Fruit fly (Drosophila melanogaster) whole organism, embryonic: ENCODE results near the gene CG9471.

Source experiments
- Awh ChIP-seq: fragments of 200-800 bp; sonication (Bioruptor generic); IDR thresholded peaks from 2 replicates; pipeline ENCODE4, ENCODE4 v1.3.6; 2022; ENCODE audit warnings: missing biosample characterization, missing genetic modification characterization
- CG11560 ChIP-seq: fragments of 200-800 bp; sonication (Bioruptor generic); IDR thresholded peaks from 3 replicates; pipeline ENCODE4 v1.3.6; 2022; ENCODE audit warnings: missing biosample characterization, missing genetic modification characterization
- CG12071 ChIP-seq: fragments of 200-800 bp; sonication (Bioruptor generic); optimal IDR thresholded peaks from 3 replicates; lab custom pipeline; 2018; ENCODE audit warnings: missing biosample characterization, mild to moderate bottlenecking, missing genetic modification characterization
- CG12104 ChIP-seq: fragments of 200-800 bp; sonication (Bioruptor generic); optimal IDR thresholded peaks from 3 replicates; lab custom pipeline; 2016; ENCODE audit warnings: missing biosample characterization, missing genetic modification characterization
- CG13123 ChIP-seq: fragments of 200-800 bp; sonication (Bioruptor generic); optimal IDR thresholded peaks from 2 replicates; lab custom pipeline; 2016; ENCODE audit warnings: missing biosample characterization, missing genetic modification characterization
- CG15011 ChIP-seq: fragments of 200-800 bp; sonication (Bioruptor generic); optimal IDR thresholded peaks from 3 replicates; lab custom pipeline; 2018; ENCODE audit warnings: missing biosample characterization, mild to moderate bottlenecking, missing genetic modification characterization
- CG17186 ChIP-seq: fragments of 200-800 bp; sonication (Bioruptor generic); optimal IDR thresholded peaks from 3 replicates; lab custom pipeline; 2017; ENCODE audit warnings: missing biosample characterization, missing genetic modification reagents, missing genetic modification characterization
- CG17802 ChIP-seq: fragments of 200-800 bp; sonication (Bioruptor generic); optimal IDR thresholded peaks from 2 replicates; lab custom pipeline; 2018; ENCODE audit warnings: missing biosample characterization, mild to moderate bottlenecking, missing genetic modification characterization, moderate library complexity
- CG17829 ChIP-seq: fragments of 200-800 bp; optimal IDR thresholded peaks from 2 replicates; lab custom pipeline; 2019; ENCODE audit warnings: missing biosample characterization, mild to moderate bottlenecking, missing genetic modification characterization, moderate library complexity
- CG18476 ChIP-seq: fragments of 200-800 bp; sonication (Bioruptor generic); optimal IDR thresholded peaks from 2 replicates; lab custom pipeline; 2016; ENCODE audit warnings: missing biosample characterization, mild to moderate bottlenecking, missing genetic modification characterization
- CG2129 ChIP-seq: fragments of 200-800 bp; sonication (Bioruptor generic); IDR thresholded peaks from 2 replicates; pipeline ENCODE4 v1.3.6; 2022; ENCODE audit warnings: missing biosample characterization, missing genetic modification characterization; ENCODE audit not compliant: partially characterized antibody
- CG30020 ChIP-seq: fragments of 200-800 bp; optimal IDR thresholded peaks from 2 replicates; lab custom pipeline; 2019; ENCODE audit warnings: missing biosample characterization, mild to moderate bottlenecking, missing genetic modification characterization, moderate library complexity
- CG34224 ChIP-seq: fragments of 200-800 bp; sonication (Bioruptor generic); IDR thresholded peaks from 3 replicates; pipeline ENCODE4 v1.3.6; 2022; ENCODE audit warnings: missing biosample characterization, missing genetic modification characterization; ENCODE audit not compliant: partially characterized antibody
- CG3726 ChIP-seq: fragments of 200-800 bp; sonication (Bioruptor generic); IDR thresholded peaks from 3 replicates; pipeline ENCODE4, ENCODE4 v1.3.6; 2022; ENCODE audit warnings: missing biosample characterization, missing genetic modification characterization
- CG3995 ChIP-seq: fragments of 200-800 bp; sonication (Bioruptor generic); optimal IDR thresholded peaks from 3 replicates; lab custom pipeline; 2016; ENCODE audit warnings: missing biosample characterization, missing genetic modification characterization
- CG9437 ChIP-seq: fragments of 200-800 bp; sonication (Bioruptor generic); optimal IDR thresholded peaks from 2 replicates; lab custom pipeline; 2018; ENCODE audit warnings: missing biosample characterization, mild to moderate bottlenecking, missing genetic modification characterization
- CG9876 ChIP-seq: fragments of 200-800 bp; sonication (Bioruptor generic); optimal IDR thresholded peaks from 2 replicates; lab custom pipeline; 2016; ENCODE audit warnings: missing biosample characterization, missing genetic modification characterization
- Dfd ChIP-seq, 2 experiments: fragments of >200 bp; optimal IDR thresholded peaks; 2 replicates each; lab custom pipeline; 2017; ENCODE audit warnings: missing biosample characterization in 2 of 2, missing genetic modification characterization in 2 of 2
- Doc3 ChIP-seq: fragments of 200-800 bp; sonication (Bioruptor generic); IDR thresholded peaks from 3 replicates; pipeline ENCODE4 v1.3.6; 2022; ENCODE audit warnings: missing biosample characterization, missing genetic modification characterization; ENCODE audit not compliant: partially characterized antibody
- Dref ChIP-seq: fragments of 200-800 bp; sonication (Bioruptor generic); IDR thresholded peaks from 2 replicates; pipeline ENCODE4 v1.3.6; 2022; ENCODE audit warnings: missing biosample characterization, missing genetic modification characterization
- E2f2 ChIP-seq: fragments of 200-800 bp; sonication (Bioruptor generic); IDR thresholded peaks from 2 replicates; pipeline ENCODE4 v1.3.6; 2022; ENCODE audit warnings: missing biosample characterization, missing genetic modification characterization
- ERR ChIP-seq: fragments of 200-800 bp; sonication (Bioruptor generic); optimal IDR thresholded peaks from 2 replicates; lab custom pipeline; 2016; ENCODE audit warnings: missing biosample characterization, missing genetic modification characterization
- HLH4C ChIP-seq: fragments of 200-800 bp; sonication (Bioruptor generic); IDR thresholded peaks from 3 replicates; pipeline ENCODE4 v1.3.6; 2022; ENCODE audit warnings: missing biosample characterization, missing genetic modification characterization; ENCODE audit not compliant: partially characterized antibody
- Hr39 ChIP-seq: fragments of >200 bp; optimal IDR thresholded peaks from 2 replicates; lab custom pipeline; 2017
- MESR4 ChIP-seq: fragments of 200-800 bp; sonication (Bioruptor generic); optimal IDR thresholded peaks from 2 replicates; lab custom pipeline; 2018; ENCODE audit warnings: missing biosample characterization, mild to moderate bottlenecking, missing genetic modification characterization, moderate library complexity
- Myb ChIP-seq: fragments of 200-800 bp; sonication (Bioruptor generic); optimal IDR thresholded peaks from 2 replicates; lab custom pipeline; 2016; ENCODE audit warnings: missing biosample characterization, missing genetic modification characterization
- Nf-YA ChIP-seq: fragments of 200-800 bp; sonication (Bioruptor generic); IDR thresholded peaks from 2 replicates; pipeline ENCODE4 v1.3.6; 2022; ENCODE audit warnings: missing biosample characterization, missing genetic modification characterization
- NfI ChIP-seq: fragments of 200-800 bp; sonication (Bioruptor generic); optimal IDR thresholded peaks from 3 replicates; lab custom pipeline; 2018; ENCODE audit warnings: missing biosample characterization, mild to moderate bottlenecking, missing genetic modification characterization, moderate library complexity
- Opbp ChIP-seq: fragments of 200-800 bp; sonication (Bioruptor generic); IDR thresholded peaks from 3 replicates; pipeline ENCODE4 v1.3.6; 2022; ENCODE audit warnings: missing biosample characterization, missing genetic modification characterization; ENCODE audit not compliant: partially characterized antibody
- Stat92E ChIP-seq, 3 experiments: fragments of >200 bp in 2 of 3; fragments of 200-800 bp in 1 of 3; sonication (Bioruptor generic) in 1 of 3; optimal IDR thresholded peaks; 2 replicates each; lab custom pipeline; 2017 to 2019; ENCODE audit warnings: missing biosample characterization in 3 of 3, missing genetic modification characterization in 3 of 3, mild to moderate bottlenecking in 1 of 3, moderate library complexity in 1 of 3
- Usf ChIP-seq: fragments of 200-800 bp; sonication (Bioruptor generic); optimal IDR thresholded peaks from 2 replicates; lab custom pipeline; 2017; ENCODE audit warnings: missing genotype, missing biosample characterization, missing genetic modification characterization
- Xbp1 ChIP-seq: fragments of 200-800 bp; sonication (Bioruptor generic); optimal IDR thresholded peaks from 3 replicates; lab custom pipeline; 2016; ENCODE audit warnings: missing biosample characterization, mild to moderate bottlenecking, missing genetic modification characterization
- Xrp1 ChIP-seq: fragments of 200-800 bp; sonication (Bioruptor generic); IDR thresholded peaks from 2 replicates; pipeline ENCODE4 v1.3.6; 2022; ENCODE audit warnings: missing biosample characterization, missing genetic modification characterization
- abd-A ChIP-seq: fragments of 200-800 bp; sonication (Bioruptor generic); optimal IDR thresholded peaks from 3 replicates; lab custom pipeline; 2019; ENCODE audit warnings: missing biosample characterization, mild to moderate bottlenecking, missing genetic modification characterization, moderate library complexity
- bbx ChIP-seq: fragments of 200-800 bp; sonication (Bioruptor generic); IDR thresholded peaks from 2 replicates; pipeline ENCODE4 v1.3.6; 2022; ENCODE audit warnings: missing biosample characterization, missing genetic modification characterization; ENCODE audit not compliant: partially characterized antibody
- chinmo ChIP-seq: fragments of 200-800 bp; sonication (Bioruptor generic); IDR thresholded peaks from 4 replicates; pipeline ENCODE4 v1.3.6; 2022; ENCODE audit warnings: missing biosample characterization, missing genetic modification characterization; ENCODE audit not compliant: partially characterized antibody
- gfzf ChIP-seq: fragments of 200-800 bp; sonication (Bioruptor generic); optimal IDR thresholded peaks from 2 replicates; lab custom pipeline; 2016; ENCODE audit warnings: missing biosample characterization, mild to moderate bottlenecking, missing genetic modification characterization, moderate library complexity
- grn ChIP-seq: fragments of 200-800 bp; sonication (Bioruptor generic); optimal IDR thresholded peaks from 3 replicates; lab custom pipeline; 2017; ENCODE audit warnings: missing biosample characterization, missing genetic modification characterization
- maf-S ChIP-seq: fragments of 200-800 bp; sonication (Bioruptor generic); optimal IDR thresholded peaks from 2 replicates; lab custom pipeline; 2016; ENCODE audit warnings: missing biosample characterization, missing genetic modification characterization
- nerfin-1 ChIP-seq: fragments of 200-800 bp; sonication (Bioruptor generic); optimal IDR thresholded peaks from 3 replicates; lab custom pipeline; 2019; ENCODE audit warnings: missing biosample characterization, mild to moderate bottlenecking, missing genetic modification characterization, moderate library complexity
- pum ChIP-seq: fragments of 200-800 bp; sonication (Bioruptor generic); optimal IDR thresholded peaks from 2 replicates; lab custom pipeline; 2016; ENCODE audit warnings: missing biosample characterization, missing genetic modification characterization
- pzg ChIP-seq: fragments of 200-800 bp; sonication (Bioruptor generic); optimal IDR thresholded peaks from 3 replicates; lab custom pipeline; 2018; ENCODE audit warnings: missing biosample characterization, mild to moderate bottlenecking, missing genetic modification characterization, moderate library complexity
- ranshi ChIP-seq: fragments of 200-800 bp; sonication (Bioruptor generic); IDR thresholded peaks from 2 replicates; pipeline ENCODE4 v1.3.6; 2022; ENCODE audit warnings: missing biosample characterization, missing genetic modification characterization
- row ChIP-seq: fragments of 200-800 bp; sonication (Bioruptor generic); IDR thresholded peaks from 3 replicates; pipeline ENCODE4 v1.3.6; 2022; ENCODE audit warnings: missing biosample characterization, missing genetic modification characterization
- trem ChIP-seq: fragments of 200-800 bp; optimal IDR thresholded peaks from 3 replicates; lab custom pipeline; 2019; ENCODE audit warnings: missing biosample characterization, mild to moderate bottlenecking, missing genetic modification characterization, moderate library complexity
- unc-4 ChIP-seq: fragments of 200-800 bp; sonication (Bioruptor generic); IDR thresholded peaks from 2 replicates; pipeline ENCODE4 v1.3.6; 2022; ENCODE audit warnings: missing biosample characterization, missing genetic modification characterization; ENCODE audit not compliant: partially characterized antibody
- vnd ChIP-seq: fragments of 200-800 bp; sonication (Bioruptor generic); IDR thresholded peaks from 3 replicates; pipeline ENCODE4 v1.3.6; 2022; ENCODE audit warnings: missing biosample characterization, missing genetic modification characterization; ENCODE audit not compliant: partially characterized antibody
- zen2 ChIP-seq: fragments of 200-800 bp; sonication (Bioruptor generic); IDR thresholded peaks from 3 replicates; pipeline ENCODE4 v1.3.6; 2022; ENCODE audit warnings: missing biosample characterization, missing genetic modification characterization; ENCODE audit not compliant: partially characterized antibody

Gene CG9471

DNA sequence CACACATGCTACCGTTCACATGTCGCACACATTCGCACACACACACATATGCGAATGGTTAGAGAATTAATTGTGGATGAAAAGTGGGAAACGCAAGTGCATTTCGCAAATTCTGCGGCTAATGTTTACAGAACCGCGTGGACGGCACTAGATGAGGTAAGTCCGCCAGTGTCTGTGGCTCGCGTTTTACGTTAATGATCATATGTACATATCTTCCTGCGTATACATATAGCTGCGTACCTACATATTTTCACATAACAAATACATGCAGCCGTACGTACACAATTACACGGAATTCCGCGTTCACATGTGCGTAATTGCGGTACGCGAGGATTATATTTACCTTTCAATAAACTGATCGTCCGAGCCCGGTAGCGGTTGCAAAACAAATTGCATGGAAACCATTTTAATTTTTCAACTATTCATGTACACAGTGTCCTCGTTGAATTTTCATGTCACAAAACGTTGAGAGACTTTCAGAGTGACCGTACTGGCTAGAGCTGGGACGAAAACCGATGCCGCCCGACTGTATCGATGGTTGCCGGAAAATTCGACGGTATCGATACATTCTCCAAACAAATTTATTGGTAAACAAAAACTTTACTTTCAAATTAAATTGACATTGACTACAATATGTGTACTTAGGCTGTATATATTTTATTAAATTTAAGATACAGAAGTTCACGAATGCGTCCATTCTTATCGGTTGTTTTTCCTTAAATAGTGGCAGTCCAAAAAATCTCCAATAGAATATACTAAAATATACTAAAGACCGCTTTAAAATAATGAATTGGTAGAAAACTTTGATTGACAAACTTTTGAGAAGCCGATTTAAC, 46.0 kb downstream of the CG9471 start, which contains the start of gene hyd:
hyd (minus strand) TSS at position 495 of the 836 bp plus-strand sequence.
- TF ChIP-seq zen2 (GFP tag; lab: Robert Waterston, UW): peak; percentile 66
- no peak for TF ChIP-seq CG12104 (GFP tag; lab: Kevin White, UChicago)
- no peak for TF ChIP-seq NfI (GFP tag; lab: Kevin White, UChicago)
- TF ChIP-seq CG34224: peak; percentile 74
- no peak for TF ChIP-seq Xrp1 (GFP tag; lab: Robert Waterston, UW)
- TF ChIP-seq chinmo (GFP tag; lab: Robert Waterston, UW): peak; percentile 72; the same call in 1 of the 4 replicates
- TF ChIP-seq Hr39: no peak
- peak; percentile 82 for TF ChIP-seq bbx (GFP tag; lab: Robert Waterston, UW)
- TF ChIP-seq CG15011 (GFP tag; lab: Kevin White, UChicago): no peak
- no peak for TF ChIP-seq Dfd (GFP tag; optimal IDR thresholded peaks at IDR 0.05; lab: Kevin White, UChicago)
- peak; percentile 53 for TF ChIP-seq CG17829
- peak; percentile 83 for TF ChIP-seq CG9437
- TF ChIP-seq CG11560 (tag; lab: Robert Waterston, UW): no peak
- no peak for TF ChIP-seq abd-A
- TF ChIP-seq CG18476 (GFP tag; lab: Kevin White, UChicago): no peak
- no peak for TF ChIP-seq CG17802 (tag; lab: Kevin White, UChicago)
- TF ChIP-seq Doc3: peak; percentile 78; the same call in 2 of the 3 replicates
- TF ChIP-seq Stat92E (GFP tag; optimal IDR thresholded peaks at IDR 0.05; lab: Kevin White, UChicago): no peak
- peak; percentile 83 for TF ChIP-seq pzg (GFP tag; lab: Kevin White, UChicago)
- TF ChIP-seq gfzf (GFP tag; lab: Kevin White, UChicago): peak; percentile 61
- peak; percentile 48; the same call in 2 of the 3 replicates for TF ChIP-seq row
- TF ChIP-seq unc-4 (GFP tag; lab: Robert Waterston, UW): peak; percentile 81
- TF ChIP-seq CG17186: peak; percentile 24
- TF ChIP-seq CG2129 (GFP tag; lab: Robert Waterston, UW): peak; percentile 77
- no peak for TF ChIP-seq pum (GFP tag; lab: Kevin White, UChicago)
- no peak for TF ChIP-seq ranshi
- peak; percentile 89 for TF ChIP-seq Dref (GFP tag; lab: Robert Waterston, UW)
- no peak for TF ChIP-seq CG12071 (GFP tag; lab: Kevin White, UChicago)
- no peak for TF ChIP-seq maf-S (GFP tag; lab: Kevin White, UChicago)
- TF ChIP-seq grn: no peak
- TF ChIP-seq vnd (GFP tag; lab: Robert Waterston, UW): peak; percentile 67; the same call in 2 of the 3 replicates
- TF ChIP-seq CG3995 (GFP tag; lab: Kevin White, UChicago): peak; percentile 45
- peak; percentile 33; the same call in 1 of the 2 replicates for TF ChIP-seq Nf-YA (GFP tag; lab: Robert Waterston, UW)
- no peak for TF ChIP-seq Awh (GFP tag; lab: Robert Waterston, UW)
- peak; percentile 92 for TF ChIP-seq MESR4 (GFP tag; lab: Kevin White, UChicago)
- TF ChIP-seq Usf (GFP tag; lab: Kevin White, UChicago): no peak
- peak; percentile 15 for TF ChIP-seq Xbp1 (GFP tag; lab: Kevin White, UChicago)
- TF ChIP-seq trem: peak; percentile 97
- TF ChIP-seq ERR (GFP tag; lab: Kevin White, UChicago): no peak
- no peak for TF ChIP-seq CG13123
- peak; percentile 89 for TF ChIP-seq nerfin-1 (tag; lab: Kevin White, UChicago)
- peak; percentile 76 for TF ChIP-seq Myb (GFP tag; lab: Kevin White, UChicago)
- TF ChIP-seq HLH4C (GFP tag; lab: Robert Waterston, UW): peak; percentile 84
- no peak for TF ChIP-seq CG3726 (GFP tag; lab: Robert Waterston, UW)
- TF ChIP-seq Opbp: peak; percentile 87
- TF ChIP-seq E2f2 (GFP tag; lab: Robert Waterston, UW): peak; percentile 51; the same call in 1 of the 2 replicates
- peak; percentile 51 for TF ChIP-seq CG30020 (tag; lab: Kevin White, UChicago)
- no peak for TF ChIP-seq CG9876 (GFP tag; lab: Kevin White, UChicago)
